Fruit fly (Drosophila melanogaster) whole organism, embryonic: ENCODE data around the gene CG12017.

Source experiments
- Abd-B ChIP-seq: fragments of 200-800 bp; sonication (Bioruptor generic); optimal IDR thresholded peaks from 2 replicates; lab custom pipeline; 2018; ENCODE audit warnings: missing biosample characterization, mild to moderate bottlenecking, missing genetic modification characterization, moderate library complexity
- Atf3 ChIP-seq: fragments of 200-800 bp; sonication (Bioruptor generic); optimal IDR thresholded peaks from 3 replicates; lab custom pipeline; 2016; ENCODE audit warnings: missing biosample characterization, missing genetic modification characterization
- Blimp-1 ChIP-seq: fragments of 200-800 bp; sonication (Bioruptor generic); optimal IDR thresholded peaks from 3 replicates; lab custom pipeline; 2018; ENCODE audit warnings: missing biosample characterization, missing genetic modification characterization, mild to moderate bottlenecking, moderate library complexity, missing genetic modification reagents
- CG11560 ChIP-seq: fragments of 200-800 bp; sonication (Bioruptor generic); IDR thresholded peaks from 3 replicates; pipeline ENCODE4 v1.3.6; 2022; ENCODE audit warnings: missing biosample characterization, missing genetic modification characterization
- CG12391 ChIP-seq: fragments of 200-800 bp; sonication (Bioruptor generic); optimal IDR thresholded peaks from 3 replicates; lab custom pipeline; 2018; ENCODE audit warnings: missing biosample characterization, mild to moderate bottlenecking, missing genetic modification characterization, moderate library complexity
- CG12769 ChIP-seq: fragments of 200-800 bp; sonication (Bioruptor generic); optimal IDR thresholded peaks from 2 replicates; lab custom pipeline; 2019; ENCODE audit warnings: missing biosample characterization, mild to moderate bottlenecking, missing genetic modification characterization, moderate library complexity
- CG13424 ChIP-seq: fragments of 200-800 bp; sonication (Bioruptor generic); optimal IDR thresholded peaks from 2 replicates; lab custom pipeline; 2019; ENCODE audit warnings: missing biosample characterization, mild to moderate bottlenecking, missing genetic modification characterization, moderate library complexity
- CG14965 ChIP-seq: fragments of 200-800 bp; sonication (Bioruptor generic); optimal IDR thresholded peaks from 2 replicates; lab custom pipeline; 2016; ENCODE audit warnings: missing biosample characterization, missing genetic modification characterization, borderline replicate concordance
- CG17359 ChIP-seq: fragments of 200-800 bp; sonication (Bioruptor generic); optimal IDR thresholded peaks from 3 replicates; lab custom pipeline; 2018; ENCODE audit warnings: missing biosample characterization, mild to moderate bottlenecking, missing genetic modification characterization, moderate library complexity
- CG17385 ChIP-seq: fragments of 200-800 bp; sonication (Bioruptor generic); optimal IDR thresholded peaks from 3 replicates; lab custom pipeline; 2018; ENCODE audit warnings: missing biosample characterization, mild to moderate bottlenecking, missing genetic modification characterization
- CG18011 ChIP-seq: fragments of 200-800 bp; sonication (Bioruptor generic); optimal IDR thresholded peaks from 2 replicates; lab custom pipeline; 2017; ENCODE audit warnings: missing biosample characterization, missing genetic modification characterization, mild to moderate bottlenecking, moderate library complexity, missing genotype
- CG2678 ChIP-seq: fragments of 200-800 bp; sonication (Bioruptor generic); optimal IDR thresholded peaks from 3 replicates; lab custom pipeline; 2019; ENCODE audit warnings: missing biosample characterization, mild to moderate bottlenecking, missing genetic modification characterization, moderate library complexity
- CG2875 ChIP-seq: fragments of 200-800 bp; sonication (Bioruptor generic); optimal IDR thresholded peaks from 2 replicates; lab custom pipeline; 2017; ENCODE audit warnings: missing biosample characterization, mild to moderate bottlenecking, missing genetic modification characterization, missing genetic modification reagents
- CG31388 ChIP-seq: fragments of 200-800 bp; sonication (Bioruptor generic); optimal IDR thresholded peaks from 2 replicates; lab custom pipeline; 2016; ENCODE audit warnings: missing biosample characterization, missing genetic modification characterization
- CG3726 ChIP-seq: fragments of 200-800 bp; sonication (Bioruptor generic); IDR thresholded peaks from 3 replicates; pipeline ENCODE4, ENCODE4 v1.3.6; 2022; ENCODE audit warnings: missing biosample characterization, missing genetic modification characterization
- CG4854 ChIP-seq: fragments of 200-800 bp; sonication (Bioruptor generic); optimal IDR thresholded peaks from 2 replicates; lab custom pipeline; 2016; ENCODE audit warnings: missing biosample characterization, missing genetic modification characterization, inconsistent platforms
- CG6272 ChIP-seq: fragments of 200-800 bp; sonication (Bioruptor generic); IDR thresholded peaks from 2 replicates; pipeline ENCODE4 v1.3.6; 2022; ENCODE audit warnings: missing biosample characterization, missing genetic modification characterization
- CG6654 ChIP-seq: fragments of 200-800 bp; sonication (Bioruptor generic); optimal IDR thresholded peaks from 2 replicates; lab custom pipeline; 2017; ENCODE audit warnings: missing biosample characterization, mild to moderate bottlenecking, missing genetic modification characterization
- CG6689 ChIP-seq: fragments of 200-800 bp; sonication (Bioruptor generic); IDR thresholded peaks from 2 replicates; pipeline ENCODE4 v1.3.6; 2022; ENCODE audit warnings: missing biosample characterization, missing genetic modification characterization
- CG8924 ChIP-seq: fragments of 200-800 bp; optimal IDR thresholded peaks from 3 replicates; lab custom pipeline; 2019; ENCODE audit warnings: missing biosample characterization, mild to moderate bottlenecking, missing genetic modification characterization, moderate library complexity
- CG9215 ChIP-seq: fragments of 200-800 bp; sonication (Bioruptor generic); IDR thresholded peaks from 2 replicates; pipeline ENCODE4 v1.3.6; 2022; ENCODE audit warnings: missing biosample characterization, missing genetic modification characterization
- CG9437 ChIP-seq: fragments of 200-800 bp; sonication (Bioruptor generic); optimal IDR thresholded peaks from 2 replicates; lab custom pipeline; 2018; ENCODE audit warnings: missing biosample characterization, mild to moderate bottlenecking, missing genetic modification characterization
- CG9609 ChIP-seq: fragments of 200-800 bp; sonication (Bioruptor generic); optimal IDR thresholded peaks from 3 replicates; lab custom pipeline; 2016; ENCODE audit warnings: missing biosample characterization, missing genetic modification characterization
- CG9932 ChIP-seq: fragments of 200-800 bp; sonication (Bioruptor generic); IDR thresholded peaks from 2 replicates; pipeline ENCODE4 v1.3.6; 2022; ENCODE audit warnings: missing biosample characterization, missing genetic modification characterization
- Chrac-16 ChIP-seq: fragments of 200-800 bp; sonication (Bioruptor generic); optimal IDR thresholded peaks from 3 replicates; lab custom pipeline; 2016; ENCODE audit warnings: missing biosample characterization, missing genetic modification characterization
- Dfd ChIP-seq, 2 experiments: fragments of >200 bp; optimal IDR thresholded peaks; 2 replicates each; lab custom pipeline; 2017; ENCODE audit warnings: missing biosample characterization in 2 of 2, missing genetic modification characterization in 2 of 2
- Ets65A ChIP-seq: fragments of 200-800 bp; sonication (Bioruptor generic); peaks from one replicate; lab custom pipeline; 2016; ENCODE audit warnings: missing biosample characterization, missing genetic modification characterization
- H15 ChIP-seq: fragments of 200-800 bp; sonication (Bioruptor generic); IDR thresholded peaks from 3 replicates; pipeline ENCODE4 v1.3.6; 2022; ENCODE audit warnings: missing biosample characterization, missing genetic modification characterization
- MESR4 ChIP-seq: fragments of 200-800 bp; sonication (Bioruptor generic); optimal IDR thresholded peaks from 2 replicates; lab custom pipeline; 2018; ENCODE audit warnings: missing biosample characterization, mild to moderate bottlenecking, missing genetic modification characterization, moderate library complexity
- Med ChIP-seq: fragments of 200-800 bp; sonication (Bioruptor generic); peaks from one replicate; lab custom pipeline; 2016; ENCODE audit warnings: missing biosample characterization, missing genetic modification characterization, mild to moderate bottlenecking, inconsistent platforms, moderate library complexity
- NFAT ChIP-seq: fragments of 200-800 bp; sonication (Bioruptor generic); IDR thresholded peaks from 2 replicates; pipeline ENCODE4 v1.3.6; 2022; ENCODE audit warnings: missing biosample characterization, missing genetic modification characterization
- Nf-YC ChIP-seq: fragments of 200-800 bp; optimal IDR thresholded peaks from 3 replicates; lab custom pipeline; 2019; ENCODE audit warnings: missing biosample characterization, mild to moderate bottlenecking, missing genetic modification characterization, moderate library complexity
- Sox102F ChIP-seq: fragments of 200-800 bp; sonication (Bioruptor generic); optimal IDR thresholded peaks from 2 replicates; lab custom pipeline; 2018; ENCODE audit warnings: missing biosample characterization, mild to moderate bottlenecking, missing genetic modification characterization, moderate library complexity
- Ssrp ChIP-seq: fragments of 200-800 bp; sonication (Bioruptor generic); optimal IDR thresholded peaks from 2 replicates; lab custom pipeline; 2018; ENCODE audit warnings: missing biosample characterization, mild to moderate bottlenecking, missing genetic modification characterization, moderate library complexity
- ab ChIP-seq: fragments of 200-800 bp; sonication (Bioruptor generic); optimal IDR thresholded peaks from 2 replicates; lab custom pipeline; 2016; ENCODE audit warnings: missing biosample characterization, missing genetic modification characterization
- cg ChIP-seq: fragments of 200-800 bp; sonication (Bioruptor generic); optimal IDR thresholded peaks from 3 replicates; lab custom pipeline; 2019; ENCODE audit warnings: missing biosample characterization, mild to moderate bottlenecking, missing genetic modification characterization, moderate library complexity
- ci ChIP-seq: fragments of 200-800 bp; sonication (Bioruptor generic); IDR thresholded peaks from 3 replicates; pipeline ENCODE4 v1.3.6; 2022; ENCODE audit warnings: missing biosample characterization, missing genetic modification characterization
- ftz-f1 ChIP-seq: fragments of 200-800 bp; sonication (Bioruptor generic); optimal IDR thresholded peaks from 2 replicates; lab custom pipeline; 2016; ENCODE audit warnings: missing biosample characterization, missing genetic modification characterization
- ham ChIP-seq: fragments of 200-800 bp; sonication (Bioruptor generic); IDR thresholded peaks from 2 replicates; pipeline ENCODE4 v1.3.6; 2022; ENCODE audit warnings: missing biosample characterization, missing genetic modification characterization
- kah ChIP-seq: fragments of 200-800 bp; sonication (Bioruptor generic); optimal IDR thresholded peaks from 2 replicates; lab custom pipeline; 2018; ENCODE audit warnings: missing biosample characterization, mild to moderate bottlenecking, missing genetic modification characterization
- ken ChIP-seq: fragments of 200-800 bp; sonication (Bioruptor generic); IDR thresholded peaks from 3 replicates; pipeline ENCODE4 v1.3.6; 2022; ENCODE audit warnings: missing biosample characterization, missing genetic modification characterization
- klu ChIP-seq: fragments of 200-800 bp; sonication (Bioruptor generic); IDR thresholded peaks from 2 replicates; pipeline ENCODE4 v1.3.6; 2022; ENCODE audit warnings: missing biosample characterization, missing genetic modification characterization
- lmd ChIP-seq: fragments of 200-800 bp; sonication (Bioruptor generic); IDR thresholded peaks from 2 replicates; pipeline ENCODE4 v1.3.6; 2022; ENCODE audit warnings: missing biosample characterization, missing genetic modification characterization
- odd ChIP-seq: fragments of 200-800 bp; sonication (Bioruptor generic); optimal IDR thresholded peaks from 2 replicates; lab custom pipeline; 2017; ENCODE audit warnings: missing biosample characterization, mild to moderate bottlenecking, missing genetic modification characterization
- pnt ChIP-seq: fragments of 200-800 bp; sonication (Bioruptor generic); optimal IDR thresholded peaks from 3 replicates; lab custom pipeline; 2016; ENCODE audit warnings: missing biosample characterization, missing genetic modification characterization
- ranshi ChIP-seq: fragments of 200-800 bp; sonication (Bioruptor generic); IDR thresholded peaks from 2 replicates; pipeline ENCODE4 v1.3.6; 2022; ENCODE audit warnings: missing biosample characterization, missing genetic modification characterization
- sima ChIP-seq: fragments of 200-800 bp; sonication (Bioruptor generic); optimal IDR thresholded peaks from 2 replicates; lab custom pipeline; 2016; ENCODE audit warnings: missing biosample characterization, missing genetic modification characterization
- tna ChIP-seq: fragments of 200-800 bp; sonication (Bioruptor generic); IDR thresholded peaks from 2 replicates; pipeline ENCODE4 v1.3.6; 2022; ENCODE audit warnings: missing biosample characterization, missing genetic modification characterization; ENCODE audit not compliant: partially characterized antibody
- tx ChIP-seq: fragments of 200-800 bp; sonication (Bioruptor generic); optimal IDR thresholded peaks from 2 replicates; lab custom pipeline; 2016; ENCODE audit warnings: missing biosample characterization, missing genetic modification characterization

Gene CG12017

dm6 chr3L:3248714-3249663 is 31.1 kb upstream of the CG12017 start (continued):
- peak; percentile 67 for TF ChIP-seq Ssrp
- TF ChIP-seq Sox102F (GFP tag; lab: Kevin White, UChicago) = peak; percentile 68
- TF ChIP-seq CG3726 = no peak
- TF ChIP-seq Nf-YC (tag; lab: Kevin White, UChicago) = no peak
- peak; percentile 52 for TF ChIP-seq CG17385 (GFP tag; lab: Kevin White, UChicago)
- TF ChIP-seq ham (GFP tag; lab: Robert Waterston, UW) = no peak
- peak; percentile 41 for TF ChIP-seq CG6689
- TF ChIP-seq CG9437 (GFP tag; lab: Kevin White, UChicago) = peak; percentile 49
- no peak for TF ChIP-seq ab (GFP tag; lab: Kevin White, UChicago)
- no peak for TF ChIP-seq NFAT (GFP tag; lab: Robert Waterston, UW)
- no peak for TF ChIP-seq CG14965
- TF ChIP-seq CG12769 = no peak
- no peak for TF ChIP-seq kah (GFP tag; lab: Kevin White, UChicago)
- TF ChIP-seq CG6272 = no peak
- no peak for TF ChIP-seq tna (GFP tag; lab: Robert Waterston, UW)
- TF ChIP-seq CG11560 = no peak
- peak; percentile 50 for TF ChIP-seq CG2678 (tag; lab: Kevin White, UChicago)
- TF ChIP-seq CG12391 (tag; lab: Kevin White, UChicago) = peak; percentile 44
- TF ChIP-seq CG2875 (GFP tag; lab: Kevin White, UChicago) = peak; percentile 27
- peak; percentile 84 for TF ChIP-seq Med (GFP tag; lab: Kevin White, UChicago)
- TF ChIP-seq CG17359 (tag; lab: Kevin White, UChicago) = peak; percentile 34
- no peak for TF ChIP-seq klu (GFP tag; lab: Robert Waterston, UW)
- TF ChIP-seq cg (GFP tag; lab: Kevin White, UChicago) = peak; percentile 61
- peak; percentile 16 for TF ChIP-seq pnt
- peak; percentile 63; the same call in 2 of the 3 replicates for TF ChIP-seq ci
- TF ChIP-seq CG6654 = peak; percentile 7
- TF ChIP-seq Atf3 (GFP tag; lab: Kevin White, UChicago) = no peak
- TF ChIP-seq ken = no peak
- no peak for TF ChIP-seq CG18011 (GFP tag; lab: Kevin White, UChicago)
- TF ChIP-seq CG4854 (GFP tag; lab: Kevin White, UChicago) = no peak
- TF ChIP-seq CG31388 (GFP tag; lab: Kevin White, UChicago) = no peak
- TF ChIP-seq ranshi (GFP tag; lab: Robert Waterston, UW) = no peak
- TF ChIP-seq odd (GFP tag; lab: Kevin White, UChicago) = peak; percentile 25
- no peak for TF ChIP-seq tx (GFP tag; lab: Kevin White, UChicago)
- TF ChIP-seq Dfd (GFP tag; optimal IDR thresholded peaks at IDR 0.05; lab: Kevin White, UChicago) = no peak
- TF ChIP-seq CG9215 = no peak
- peak; percentile 54 for TF ChIP-seq CG8924
- TF ChIP-seq ftz-f1 = no peak
- no peak for TF ChIP-seq MESR4 (GFP tag; lab: Kevin White, UChicago)
- TF ChIP-seq Ets65A (GFP tag; lab: Kevin White, UChicago) = peak; percentile 92
- TF ChIP-seq lmd (GFP tag; lab: Robert Waterston, UW) = peak; percentile 33; the same call in 1 of the 2 replicates
- no peak for TF ChIP-seq CG9609
- TF ChIP-seq H15 (GFP tag; lab: Robert Waterston, UW) = no peak
- peak; percentile 36 for TF ChIP-seq Blimp-1 (GFP tag; lab: Kevin White, UChicago)
- TF ChIP-seq sima (GFP tag; lab: Kevin White, UChicago) = no peak
- TF ChIP-seq CG9932 (GFP tag; lab: Robert Waterston, UW) = no peak
- TF ChIP-seq CG13424 (tag; lab: Kevin White, UChicago) = peak; percentile 65
- TF ChIP-seq Abd-B (GFP tag; lab: Kevin White, UChicago) = peak; percentile 1
- TF ChIP-seq Chrac-16 (GFP tag; lab: Kevin White, UChicago) = peak; percentile 19
